Fruit fly (Drosophila melanogaster) Kc167 (cell line): ENCODE results near the gene CG8132.

ENCODE experiments used
- Myc ChIP-seq: fragments of >200 bp; optimal IDR thresholded peaks from 2 replicates; lab custom pipeline; 2017; ENCODE audit warnings: missing external identifiers
- Sin3A ChIP-seq: fragments of >200 bp; optimal IDR thresholded peaks from 2 replicates; lab custom pipeline; 2018; ENCODE audit warnings: missing external identifiers
- h ChIP-seq: fragments of >200 bp; optimal IDR thresholded peaks from 3 replicates; lab custom pipeline; 2018; ENCODE audit warnings: missing external identifiers
- insv ChIP-seq: fragments of >200 bp; optimal IDR thresholded peaks from 3 replicates; lab custom pipeline; 2018; ENCODE audit warnings: missing external identifiers
- psq ChIP-seq: fragments of >200 bp; optimal IDR thresholded peaks from 2 replicates; lab custom pipeline; 2017; ENCODE audit warnings: missing external identifiers
- ttk ChIP-seq: sonication (Bioruptor generic); optimal IDR thresholded peaks from 2 replicates; lab custom pipeline; 2017; ENCODE audit warnings: missing external identifiers

The CG8132 gene

dm6 chr3R:9448320-9448719 is 47.0 kb downstream of the CG8132 start:
- TF ChIP-seq ttk (lab: Kevin White, UChicago) (no peak), h (lab: Kevin White, UChicago) (no peak), Myc (lab: Kevin White, UChicago) (no peak), psq (no peak), Sin3A (lab: Kevin White, UChicago) (no peak), insv (lab: Kevin White, UChicago) (no peak)

dm6 chr3R:9450672-9451071 is 49.4 kb downstream of the CG8132 start:
- TF ChIP-seq Myc (lab: Kevin White, UChicago) (no peak), insv (lab: Kevin White, UChicago) (no peak), psq (no peak), Sin3A (lab: Kevin White, UChicago) (no peak), ttk (lab: Kevin White, UChicago) (no peak), h (lab: Kevin White, UChicago) (no peak)
